Worm (Caenorhabditis elegans): Measurements from ENCODE around the gene pos-1.

pos-1 gene

DNA sequence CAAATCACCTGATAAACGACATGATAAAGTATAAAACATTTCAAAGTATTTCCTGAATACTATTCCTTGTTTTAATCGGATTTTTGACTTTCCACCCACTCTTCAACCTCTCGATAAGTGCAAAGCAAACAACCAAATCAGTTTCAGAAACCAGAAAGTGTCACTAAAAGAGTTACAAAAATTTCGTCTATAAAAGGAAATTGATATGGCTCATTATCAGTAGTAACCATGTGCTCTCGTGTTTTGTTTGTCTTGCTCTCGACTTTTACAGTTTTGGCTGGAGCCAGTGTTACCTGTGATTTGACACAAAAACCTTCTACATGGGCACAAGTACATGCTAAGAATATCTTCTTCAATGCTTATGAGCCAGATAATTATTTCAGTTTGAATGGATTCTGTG, 30.2 kb upstream of the pos-1 start, which contains the start of gene F52E1.14 (continued):
- no peak for TF ChIP-seq lin-13 (GFP tag; optimal IDR thresholded peaks at IDR 0.05)
- TF ChIP-seq ztf-11 (tag; optimal IDR thresholded peaks at IDR 0.05): no peak
- TF ChIP-seq R02D3.7 (tag; optimal IDR thresholded peaks at IDR 0.05): no peak
- TF ChIP-seq arid-1 (GFP tag; conservative IDR thresholded peaks at IDR 0.05): no peak
- TF ChIP-seq madf-5 (GFP tag; IDR thresholded peaks at IDR 0.05): no peak
- TF ChIP-seq snpc-1.2 (GFP tag; IDR thresholded peaks at IDR 0.05): no peak
- no peak for TF ChIP-seq aly-2 (tag; optimal IDR thresholded peaks at IDR 0.05)
- no peak for TF ChIP-seq Y5F2A.4 (GFP tag; optimal IDR thresholded peaks at IDR 0.05)
- no peak for TF ChIP-seq vab-7 (GFP tag; IDR thresholded peaks at IDR 0.05)
- no peak for TF ChIP-seq Y105C5A.15 (GFP tag; IDR thresholded peaks at IDR 0.05)
- no peak for TF ChIP-seq daf-16 (GFP tag; optimal IDR thresholded peaks at IDR 0.05)
- TF ChIP-seq daf-16 (tag; optimal IDR thresholded peaks at IDR 0.05): peak; percentile 80
- TF ChIP-seq jun-1 (tag; optimal IDR thresholded peaks at IDR 0.05): no peak
- no peak for TF ChIP-seq lim-7 (GFP tag; IDR thresholded peaks at IDR 0.05)
- no peak for TF ChIP-seq lin-29 (GFP tag; IDR thresholded peaks at IDR 0.05)
- peak; percentile 85 for TF ChIP-seq dve-1 (tag; optimal IDR thresholded peaks at IDR 0.05; ENCODE audit: insufficient read depth)
- TF ChIP-seq hlh-11 (tag; optimal IDR thresholded peaks at IDR 0.05): peak; percentile 72
- no peak for TF ChIP-seq madf-9 (GFP tag; conservative IDR thresholded peaks at IDR 0.05)
- TF ChIP-seq ceh-44 (GFP tag; IDR thresholded peaks at IDR 0.05): no peak
- no peak for TF ChIP-seq F37D6.2 (tag; optimal IDR thresholded peaks at IDR 0.05)
- TF ChIP-seq hmg-1.1 (GFP tag; IDR thresholded peaks at IDR 0.05): no peak
- TF ChIP-seq tra-1 (GFP tag; IDR thresholded peaks at IDR 0.05): no peak
- TF ChIP-seq mxl-2 (GFP tag; conservative IDR thresholded peaks at IDR 0.05): no peak

- no peak for TF ChIP-seq zfp-2 (tag; optimal IDR thresholded peaks at IDR 0.05)
- peak in 1 of 2 experiments; percentile 59 for TF ChIP-seq unc-62 (GFP tag; optimal IDR thresholded peaks at IDR 0.05 in 1 of 2)
- TF ChIP-seq unc-62 (tag; optimal IDR thresholded peaks at IDR 0.05): no peak
- peak; percentile 48; the same call in 1 of the 2 replicates for TF ChIP-seq zfp-3 (GFP tag; conservative IDR thresholded peaks at IDR 0.05)
- no peak for TF ChIP-seq skn-1 (tag; optimal IDR thresholded peaks at IDR 0.05)
- no peak for TF ChIP-seq T26A8.4 (GFP tag; IDR thresholded peaks at IDR 0.05)
- TF ChIP-seq D1046.2 (GFP tag; IDR thresholded peaks at IDR 0.05): 0 out of 2 replicates have a peak, but pooled peaks have one; percentile 37
- TF ChIP-seq mdt-29 (GFP tag; IDR thresholded peaks at IDR 0.05): no peak
- 0 out of 2 replicates have a peak, but pooled peaks have one; percentile 41 for TF ChIP-seq php-3 (GFP tag; IDR thresholded peaks at IDR 0.05)
- TF ChIP-seq daf-16 (GFP tag; optimal IDR thresholded peaks at IDR 0.05): no peak
- peak; percentile 9 for TF ChIP-seq daf-16 (tag; optimal IDR thresholded peaks at IDR 0.05)
These were observed 29.1 kb upstream of the pos-1 start for ce11 chrV:8384809-8385208.

DNA sequence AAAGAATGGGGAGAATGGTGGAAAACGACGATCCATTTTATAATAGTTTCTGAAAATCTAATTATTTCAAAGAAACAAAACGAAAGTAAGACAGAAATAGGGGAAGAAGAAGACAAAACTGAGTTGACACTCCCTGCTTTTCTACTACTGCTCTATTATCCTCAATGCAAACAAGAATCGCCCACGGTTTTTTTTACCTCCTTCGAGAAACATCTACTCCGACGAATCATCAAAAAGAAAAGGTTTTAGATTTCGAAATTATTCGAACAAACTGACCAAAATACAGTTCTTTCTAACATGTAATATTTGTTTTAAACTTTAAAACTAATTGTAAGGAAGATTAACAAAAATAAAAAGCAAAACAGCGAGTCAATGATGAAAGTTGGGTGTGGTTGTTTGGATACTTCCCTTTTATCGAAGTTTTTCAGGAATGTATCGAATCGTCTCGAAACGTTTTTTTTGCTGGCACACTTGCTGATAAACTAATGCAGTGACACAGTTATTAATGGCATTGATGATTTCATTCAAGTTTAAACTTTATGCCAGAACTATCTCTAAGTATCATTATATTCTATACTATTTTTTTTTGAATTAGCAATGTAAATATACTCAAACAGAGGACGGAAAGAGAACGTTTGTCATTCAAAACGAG, 27.9 kb upstream of the pos-1 start, which contains the start of gene hsp-17:
TSS of gene hsp-17 (minus strand) at position 51 of the 652 bp plus-strand sequence.
- no peak for TF ChIP-seq daf-16 (GFP tag; optimal IDR thresholded peaks at IDR 0.05)
- TF ChIP-seq daf-16 (tag; optimal IDR thresholded peaks at IDR 0.05): peak; percentile 68
- TF ChIP-seq dmd-6 (GFP tag; IDR thresholded peaks at IDR 0.05): peak; percentile 27; the same call in 1 of the 2 replicates
- peak; percentile 16 for TF ChIP-seq pqm-1 (tag; optimal IDR thresholded peaks at IDR 0.05)
- TF ChIP-seq nhr-28 (tag; optimal IDR thresholded peaks at IDR 0.05): peak; percentile 15
- no peak for TF ChIP-seq ceh-32 (tag; optimal IDR thresholded peaks at IDR 0.05; ENCODE audit: poor library complexity)
- TF ChIP-seq hlh-11 (tag; optimal IDR thresholded peaks at IDR 0.05): peak; percentile 24
- no peak for TF ChIP-seq pha-4 (GFP tag; IDR thresholded peaks at IDR 0.05)
- peak; percentile 52 for TF ChIP-seq pha-4 (tag; optimal IDR thresholded peaks at IDR 0.05)
- no peak for TF ChIP-seq Y105C5A.15 (GFP tag; IDR thresholded peaks at IDR 0.05)
